Fruit fly (Drosophila melanogaster): ENCODE results near the gene Rok.

DNA sequence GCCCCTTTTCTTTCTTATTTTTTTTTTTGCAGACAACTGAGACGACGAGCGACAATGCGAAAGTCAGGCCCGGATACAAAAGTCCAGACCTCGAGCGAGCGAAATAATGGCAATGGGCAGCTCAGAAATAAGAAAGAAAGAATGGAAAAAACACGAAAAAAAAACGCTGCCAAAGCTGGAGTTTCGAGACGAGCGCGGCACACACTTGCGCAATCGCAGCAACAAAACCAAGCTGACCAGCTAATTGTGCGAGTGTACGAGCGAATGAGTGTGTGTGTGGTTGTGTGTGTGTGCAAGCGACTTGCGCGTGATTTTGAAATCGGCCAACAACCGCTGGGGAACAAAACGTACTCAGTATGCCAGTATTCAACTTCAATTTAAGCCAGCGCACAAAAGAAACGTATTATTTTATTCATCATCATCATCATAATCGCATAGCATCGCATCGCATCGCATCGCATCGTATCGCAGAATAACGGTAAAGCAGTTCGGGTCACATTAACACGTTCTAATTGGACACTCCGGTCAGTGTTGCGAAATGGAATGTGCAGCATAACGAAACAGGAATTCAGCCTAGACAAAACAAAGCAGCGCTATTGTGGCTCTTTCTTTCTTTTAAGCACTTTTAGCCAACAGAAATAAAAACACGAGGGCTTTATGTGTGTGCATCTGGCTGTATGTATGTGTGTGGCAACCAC, 10.7 kb upstream of the Rok start:
- TF ChIP-seq sage (GFP tag; optimal IDR thresholded peaks at IDR 0.05) (no peak), Abd-B (GFP tag; optimal IDR thresholded peaks at IDR 0.05) (no peak), usp (GFP tag; optimal IDR thresholded peaks at IDR 0.05) (no peak), CG32264 (GFP tag; optimal IDR thresholded peaks at IDR 0.05) (no peak), Hr78 (GFP tag; optimal IDR thresholded peaks at IDR 0.05) (no peak)

Measured in whole organism, wandering third instar larva.